Fruit fly (Drosophila melanogaster) whole organism, embryonic: ENCODE measurements around the gene not.

Experiments
- BEAF-32 ChIP-seq: fragments of 200-800 bp; sonication (Bioruptor generic); optimal IDR thresholded peaks from 3 replicates; lab custom pipeline; 2017; ENCODE audit warnings: missing biosample characterization, missing genetic modification characterization, mild to moderate bottlenecking, moderate library complexity, missing genetic modification reagents
- CG11247 ChIP-seq: fragments of 200-800 bp; sonication (Bioruptor generic); IDR thresholded peaks from 2 replicates; pipeline ENCODE4 v1.3.6; 2022; ENCODE audit warnings: missing biosample characterization, missing genetic modification characterization
- CG12236 ChIP-seq: fragments of 200-800 bp; sonication (Bioruptor generic); optimal IDR thresholded peaks from 2 replicates; lab custom pipeline; 2016; ENCODE audit warnings: missing biosample characterization, missing genetic modification characterization
- CG1233 ChIP-seq: fragments of 200-800 bp; sonication (Bioruptor generic); optimal IDR thresholded peaks from 4 replicates; lab custom pipeline; 2018; ENCODE audit warnings: missing biosample characterization, mild to moderate bottlenecking, missing genetic modification characterization
- CG15073 ChIP-seq: fragments of 200-800 bp; sonication (Bioruptor generic); optimal IDR thresholded peaks from 2 replicates; lab custom pipeline; 2016; ENCODE audit warnings: missing biosample characterization, missing genetic modification characterization
- CG17829 ChIP-seq: fragments of 200-800 bp; optimal IDR thresholded peaks from 2 replicates; lab custom pipeline; 2019; ENCODE audit warnings: missing biosample characterization, mild to moderate bottlenecking, missing genetic modification characterization, moderate library complexity
- CG32772 ChIP-seq: fragments of 200-800 bp; sonication (Bioruptor generic); IDR thresholded peaks from 2 replicates; pipeline ENCODE4 v1.3.6; 2022; ENCODE audit warnings: missing biosample characterization, missing genetic modification characterization
- CG3847 ChIP-seq: fragments of 200-800 bp; sonication (Bioruptor generic); IDR thresholded peaks from 2 replicates; pipeline ENCODE4 v1.3.6; 2022; ENCODE audit warnings: missing biosample characterization, missing genetic modification characterization
- CG4282 ChIP-seq: fragments of 200-800 bp; sonication (Bioruptor generic); optimal IDR thresholded peaks from 2 replicates; lab custom pipeline; 2016; ENCODE audit warnings: missing biosample characterization, missing genetic modification characterization
- CG4328 ChIP-seq: fragments of 200-800 bp; sonication (Bioruptor generic); optimal IDR thresholded peaks from 3 replicates; lab custom pipeline; 2017; ENCODE audit warnings: missing biosample characterization, missing genetic modification reagents, missing genetic modification characterization
- CG6765 ChIP-seq: fragments of 200-800 bp; sonication (Bioruptor generic); optimal IDR thresholded peaks from 3 replicates; lab custom pipeline; 2017; ENCODE audit warnings: missing biosample characterization, mild to moderate bottlenecking, missing genetic modification characterization
- CG7357 ChIP-seq: fragments of 200-800 bp; sonication (Bioruptor generic); IDR thresholded peaks from 3 replicates; pipeline ENCODE4 v1.3.6; 2022; ENCODE audit warnings: missing biosample characterization, missing genetic modification characterization
- CG8290 ChIP-seq, 3 experiments: fragments of 200-800 bp; sonication (Bioruptor generic); optimal IDR thresholded peaks; 2 replicates each; lab custom pipeline; 2016 to 2019; ENCODE audit warnings: missing biosample characterization in 3 of 3, missing genetic modification characterization in 3 of 3, mild to moderate bottlenecking in 2 of 3, moderate library complexity in 1 of 3
- CG8388 ChIP-seq: fragments of 200-800 bp; sonication (Bioruptor generic); optimal IDR thresholded peaks from 2 replicates; lab custom pipeline; 2019; ENCODE audit warnings: missing biosample characterization, mild to moderate bottlenecking, missing genetic modification characterization, moderate library complexity
- Dref ChIP-seq: fragments of 200-800 bp; sonication (Bioruptor generic); IDR thresholded peaks from 2 replicates; pipeline ENCODE4 v1.3.6; 2022; ENCODE audit warnings: missing biosample characterization, missing genetic modification characterization
- Fer1 ChIP-seq: fragments of 200-800 bp; sonication (Bioruptor generic); optimal IDR thresholded peaks from 2 replicates; lab custom pipeline; 2017; ENCODE audit warnings: missing biosample characterization, mild to moderate bottlenecking, missing genetic modification characterization
- Hey ChIP-seq: fragments of 200-800 bp; sonication (Bioruptor generic); optimal IDR thresholded peaks from 3 replicates; lab custom pipeline; 2018; ENCODE audit warnings: missing biosample characterization, mild to moderate bottlenecking, missing genetic modification characterization
- HmgZ ChIP-seq: fragments of 200-800 bp; sonication (Bioruptor generic); optimal IDR thresholded peaks from 2 replicates; lab custom pipeline; 2018; ENCODE audit warnings: missing biosample characterization, mild to moderate bottlenecking, missing genetic modification characterization
- Hmx ChIP-seq: fragments of 200-800 bp; sonication (Bioruptor generic); optimal IDR thresholded peaks from 2 replicates; lab custom pipeline; 2016; ENCODE audit warnings: missing biosample characterization, missing genetic modification characterization
- Hr78 ChIP-seq, 2 experiments: fragments of 200-800 bp in 1 of 2; fragments of >200 bp in 1 of 2; sonication (Bioruptor generic) in 1 of 2; optimal IDR thresholded peaks; 2 replicates each; lab custom pipeline; 2017 to 2019; ENCODE audit warnings: missing biosample characterization in 2 of 2, missing genetic modification characterization in 2 of 2, mild to moderate bottlenecking in 1 of 2, moderate library complexity in 1 of 2
- Hsf ChIP-seq: fragments of 200-800 bp; sonication (Bioruptor generic); optimal IDR thresholded peaks from 3 replicates; lab custom pipeline; 2016; ENCODE audit warnings: missing biosample characterization, missing genetic modification characterization
- NC2α ChIP-seq: fragments of 200-800 bp; sonication (Bioruptor generic); optimal IDR thresholded peaks from 2 replicates; lab custom pipeline; 2016; ENCODE audit warnings: missing biosample characterization, missing genetic modification characterization
- NFAT ChIP-seq: fragments of 200-800 bp; sonication (Bioruptor generic); IDR thresholded peaks from 2 replicates; pipeline ENCODE4 v1.3.6; 2022; ENCODE audit warnings: missing biosample characterization, missing genetic modification characterization
- Six4 ChIP-seq: fragments of 200-800 bp; sonication (Bioruptor generic); optimal IDR thresholded peaks from 2 replicates; lab custom pipeline; 2016; ENCODE audit warnings: missing biosample characterization, missing genetic modification characterization
- Spps ChIP-seq: fragments of 200-800 bp; sonication (Bioruptor generic); optimal IDR thresholded peaks from 2 replicates; lab custom pipeline; 2018; ENCODE audit warnings: missing biosample characterization, mild to moderate bottlenecking, missing genetic modification characterization
- Tbp ChIP-seq: fragments of >200 bp; optimal IDR thresholded peaks from 2 replicates; lab custom pipeline; 2018; ENCODE audit warnings: missing biosample characterization, missing genetic modification characterization
- ap ChIP-seq: fragments of 200-800 bp; sonication (Bioruptor generic); IDR thresholded peaks from 2 replicates; pipeline ENCODE4 v1.3.6; 2022; ENCODE audit warnings: missing biosample characterization, missing genetic modification characterization
- az2 ChIP-seq: fragments of 200-800 bp; sonication (Bioruptor generic); optimal IDR thresholded peaks from 3 replicates; lab custom pipeline; 2016; ENCODE audit warnings: missing biosample characterization, missing genetic modification characterization
- bbx ChIP-seq: fragments of 200-800 bp; sonication (Bioruptor generic); IDR thresholded peaks from 2 replicates; pipeline ENCODE4 v1.3.6; 2022; ENCODE audit warnings: missing biosample characterization, missing genetic modification characterization; ENCODE audit not compliant: partially characterized antibody
- dmrt99B ChIP-seq: fragments of 200-800 bp; sonication (Bioruptor generic); optimal IDR thresholded peaks from 2 replicates; lab custom pipeline; 2018; ENCODE audit warnings: missing biosample characterization, mild to moderate bottlenecking, missing genetic modification characterization, moderate library complexity
- odd ChIP-seq: fragments of 200-800 bp; sonication (Bioruptor generic); optimal IDR thresholded peaks from 2 replicates; lab custom pipeline; 2017; ENCODE audit warnings: missing biosample characterization, mild to moderate bottlenecking, missing genetic modification characterization
- otp ChIP-seq: fragments of 200-800 bp; sonication (Bioruptor generic); IDR thresholded peaks from 3 replicates; pipeline ENCODE4, ENCODE4 v1.3.6; 2022; ENCODE audit warnings: missing biosample characterization, missing genetic modification characterization
- phol ChIP-seq: fragments of 200-800 bp; sonication (Bioruptor generic); optimal IDR thresholded peaks from 3 replicates; lab custom pipeline; 2018; ENCODE audit warnings: missing biosample characterization, mild to moderate bottlenecking, missing genetic modification characterization, moderate library complexity
- ranshi ChIP-seq: fragments of 200-800 bp; sonication (Bioruptor generic); IDR thresholded peaks from 2 replicates; pipeline ENCODE4 v1.3.6; 2022; ENCODE audit warnings: missing biosample characterization, missing genetic modification characterization
- run ChIP-seq: fragments of 200-800 bp; sonication (Bioruptor generic); optimal IDR thresholded peaks from 3 replicates; lab custom pipeline; 2018; ENCODE audit warnings: missing biosample characterization, mild to moderate bottlenecking, missing genetic modification characterization
- sima ChIP-seq: fragments of 200-800 bp; sonication (Bioruptor generic); optimal IDR thresholded peaks from 2 replicates; lab custom pipeline; 2016; ENCODE audit warnings: missing biosample characterization, missing genetic modification characterization
- slou ChIP-seq: fragments of 200-800 bp; sonication (Bioruptor generic); optimal IDR thresholded peaks from 3 replicates; lab custom pipeline; 2016; ENCODE audit warnings: missing biosample characterization, missing genetic modification characterization
- sug ChIP-seq: fragments of 200-800 bp; optimal IDR thresholded peaks from 2 replicates; lab custom pipeline; 2019; ENCODE audit warnings: missing biosample characterization, mild to moderate bottlenecking, missing genetic modification characterization, moderate library complexity
- twi ChIP-seq: fragments of 200-800 bp; optimal IDR thresholded peaks from 2 replicates; lab custom pipeline; 2019; ENCODE audit warnings: missing biosample characterization, mild to moderate bottlenecking, missing genetic modification characterization, moderate library complexity
- zen2 ChIP-seq: fragments of 200-800 bp; sonication (Bioruptor generic); IDR thresholded peaks from 3 replicates; pipeline ENCODE4 v1.3.6; 2022; ENCODE audit warnings: missing biosample characterization, missing genetic modification characterization; ENCODE audit not compliant: partially characterized antibody

not gene

dm6 chr3L:18617893-18618577 lies 3.9 kb downstream of the not start, which contains the start of the genes CG13380 and CG4174 (continued):
- TF ChIP-seq ap (GFP tag; lab: Robert Waterston, UW) = no peak
- no peak for TF ChIP-seq CG6765 (GFP tag; lab: Kevin White, UChicago)
- TF ChIP-seq sug (tag; lab: Kevin White, UChicago) = no peak
- no peak for TF ChIP-seq CG32772 (GFP tag; lab: Robert Waterston, UW)
- no peak for TF ChIP-seq twi (tag; lab: Kevin White, UChicago)
- TF ChIP-seq zen2 (GFP tag; lab: Robert Waterston, UW) = peak; percentile 87; the same call in 2 of the 3 replicates
- TF ChIP-seq CG8290 (GFP tag; optimal IDR thresholded peaks at IDR 0.05; lab: Kevin White, UChicago) = peak; percentile 58
- TF ChIP-seq CG8290 (tag; optimal IDR thresholded peaks at IDR 0.05; lab: Kevin White, UChicago) = no peak
- TF ChIP-seq BEAF-32 = peak; percentile 20
- TF ChIP-seq CG15073 (GFP tag; lab: Kevin White, UChicago) = no peak
- no peak for TF ChIP-seq Fer1 (GFP tag; lab: Kevin White, UChicago)
- peak; percentile 3 for TF ChIP-seq phol
- TF ChIP-seq HmgZ = peak; percentile 68
- peak; percentile 21 for TF ChIP-seq CG1233 (GFP tag; lab: Kevin White, UChicago)
- no peak for TF ChIP-seq otp (GFP tag; lab: Robert Waterston, UW)
- no peak for TF ChIP-seq CG4328 (GFP tag; lab: Kevin White, UChicago)
- no peak for TF ChIP-seq Hr78 (GFP tag; optimal IDR thresholded peaks at IDR 0.05; lab: Kevin White, UChicago)
- no peak for TF ChIP-seq CG17829 (tag; lab: Kevin White, UChicago)
- TF ChIP-seq run (tag; lab: Kevin White, UChicago) = no peak
- TF ChIP-seq dmrt99B (tag; lab: Kevin White, UChicago) = no peak
- TF ChIP-seq Hmx (GFP tag; lab: Kevin White, UChicago) = no peak
- no peak for TF ChIP-seq Spps (tag; lab: Kevin White, UChicago)
- no peak for TF ChIP-seq CG3847 (GFP tag; lab: Robert Waterston, UW)
- TF ChIP-seq bbx (GFP tag; lab: Robert Waterston, UW) = peak; percentile 93

DNA sequence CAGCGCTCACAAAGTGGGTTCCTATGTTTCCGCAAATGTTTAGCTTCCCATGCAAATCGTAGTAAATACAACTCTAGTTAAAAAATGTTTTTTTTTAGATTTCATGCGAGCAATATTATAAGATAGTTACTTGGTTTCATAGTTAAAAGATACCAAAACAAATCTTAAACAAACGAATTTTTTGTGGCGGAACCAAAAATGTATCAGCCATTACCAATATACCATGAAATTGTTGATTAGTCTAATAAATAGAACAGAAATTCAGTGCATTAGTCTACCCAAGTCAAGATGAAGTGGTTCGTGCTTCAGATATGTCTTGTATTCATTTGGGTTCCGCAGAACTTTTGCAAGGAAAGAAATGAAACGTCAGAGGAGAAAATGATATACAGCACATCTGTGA lies 10.3 kb downstream of the not start, which contains the start of gene CG32199:
CG32199 (plus strand) TSS at position 301 of the 400 bp plus-strand sequence.
- no peak for TF ChIP-seq odd (GFP tag; lab: Kevin White, UChicago)
- no peak for TF ChIP-seq Dref (GFP tag; lab: Robert Waterston, UW)
- TF ChIP-seq Tbp (GFP tag; lab: Kevin White, UChicago) = no peak
- no peak for TF ChIP-seq slou (GFP tag; lab: Kevin White, UChicago)
- TF ChIP-seq sima (GFP tag; lab: Kevin White, UChicago) = no peak
- TF ChIP-seq az2 (GFP tag; lab: Kevin White, UChicago) = no peak
- no peak for TF ChIP-seq CG8388 (GFP tag; lab: Kevin White, UChicago)
- no peak for TF ChIP-seq CG7357 (GFP tag; lab: Robert Waterston, UW)
- no peak for TF ChIP-seq Hey (tag; lab: Kevin White, UChicago)
- no peak for TF ChIP-seq CG12236
- no peak for TF ChIP-seq ranshi (GFP tag; lab: Robert Waterston, UW)
- TF ChIP-seq CG11247 (GFP tag; lab: Robert Waterston, UW) = no peak
- no peak for TF ChIP-seq CG4282
- no peak for TF ChIP-seq Hsf (GFP tag; lab: Kevin White, UChicago)
- no peak for TF ChIP-seq NC2α (GFP tag; lab: Kevin White, UChicago)
- no peak for TF ChIP-seq Six4
- TF ChIP-seq NFAT (GFP tag; lab: Robert Waterston, UW) = no peak
- TF ChIP-seq sug (tag; lab: Kevin White, UChicago) = no peak
